Fruit fly (Drosophila melanogaster): ENCODE measurements around the gene betaTub85D.
A peak's percentile ranks its signal among the peaks of the same experiment; 100 is the strongest.

The betaTub85D gene

DNA sequence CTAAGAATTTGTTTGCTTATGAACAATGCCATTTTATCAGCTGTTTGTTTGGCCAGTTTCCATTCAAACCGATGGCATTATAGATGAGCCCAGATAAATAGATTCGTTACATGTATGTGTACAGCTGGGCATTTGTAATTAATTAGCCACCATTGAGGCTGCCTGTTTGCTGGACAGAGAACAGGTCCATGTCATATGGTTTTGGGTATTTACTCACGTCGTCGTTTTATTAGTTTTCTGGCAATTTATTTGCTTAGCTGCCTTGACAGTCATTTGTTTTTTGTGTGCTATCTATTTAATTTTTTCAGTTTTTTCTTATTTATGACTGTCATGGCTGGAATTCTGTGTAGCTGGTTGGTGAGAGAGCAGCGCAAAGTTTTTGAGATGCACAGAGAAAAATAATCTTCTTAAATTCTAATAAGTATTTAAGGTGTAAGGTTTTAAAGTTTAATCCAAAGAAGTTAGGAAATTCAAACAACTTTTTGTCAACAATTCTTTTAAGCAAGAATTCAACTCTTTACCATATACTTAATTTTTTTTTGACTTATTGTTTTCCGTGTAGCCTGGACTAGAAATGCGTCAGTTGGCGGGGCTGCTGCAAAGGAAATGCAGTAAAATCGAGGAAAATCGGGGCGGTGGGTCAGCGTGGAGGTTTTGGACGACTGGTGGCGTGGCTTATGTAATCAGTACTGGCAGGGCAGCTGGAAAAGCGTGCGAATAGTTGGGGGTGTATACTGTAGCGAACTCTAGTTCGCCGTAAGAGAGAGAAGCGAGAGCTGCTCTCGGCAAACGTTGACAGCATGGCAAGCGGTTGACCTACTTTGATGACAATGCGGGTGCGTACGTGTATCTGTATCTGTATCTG lies 24.7 kb upstream of the betaTub85D start (continued):
- TF ChIP-seq bowl (GFP tag; IDR thresholded peaks at IDR 0.05) (peak; percentile 73; the same call in 1 of the 2 replicates), CoRest (tag; optimal IDR thresholded peaks at IDR 0.05) (peak; percentile 89), mam (GFP tag; optimal IDR thresholded peaks at IDR 0.05) (peak; percentile 83), CG5245 (GFP tag; optimal IDR thresholded peaks at IDR 0.05) (peak; percentile 71), CG1647 (GFP tag; optimal IDR thresholded peaks at IDR 0.05) (peak; percentile 79), CG32772 (GFP tag; IDR thresholded peaks at IDR 0.05) (peak; percentile 86), CG6175 (GFP tag; IDR thresholded peaks at IDR 0.05) (peak; percentile 70), NfI (GFP tag; optimal IDR thresholded peaks at IDR 0.05) (peak; percentile 84), BtbVII (GFP tag; optimal IDR thresholded peaks at IDR 0.05) (peak; percentile 76), nom (GFP tag; optimal IDR thresholded peaks at IDR 0.05) (no peak), sim (GFP tag; IDR thresholded peaks at IDR 0.05) (peak; percentile 57; the same call in 1 of the 2 replicates), CG2889 (GFP tag; IDR thresholded peaks at IDR 0.05) (peak; percentile 85), CG7357 (GFP tag; IDR thresholded peaks at IDR 0.05) (peak; percentile 74), disco-r (GFP tag; optimal IDR thresholded peaks at IDR 0.05) (peak; percentile 56), Hand (GFP tag; optimal IDR thresholded peaks at IDR 0.05) (peak; percentile 69), CG17359 (tag; optimal IDR thresholded peaks at IDR 0.05) (peak; percentile 94), CG17912 (GFP tag; optimal IDR thresholded peaks at IDR 0.05) (peak; percentile 9), H15 (GFP tag; IDR thresholded peaks at IDR 0.05) (peak; percentile 74), hth (optimal IDR thresholded peaks at IDR 0.05) (no peak), CG12236 (GFP tag; optimal IDR thresholded peaks at IDR 0.05) (peak; percentile 68), Hmx (GFP tag; optimal IDR thresholded peaks at IDR 0.05) (peak; percentile 63), ato (GFP tag; IDR thresholded peaks at IDR 0.05; ENCODE audit: partially characterized antibody) (no peak), Gug (GFP tag; IDR thresholded peaks at IDR 0.05) (peak; percentile 64; the same call in 3 of the 4 replicates), CG14050 (GFP tag; IDR thresholded peaks at IDR 0.05) (peak; percentile 83), kni (GFP tag; optimal IDR thresholded peaks at IDR 0.05) (no peak), Six4 (GFP tag; optimal IDR thresholded peaks at IDR 0.05) (peak; percentile 77), stwl (tag; optimal IDR thresholded peaks at IDR 0.05) (no peak), CG43689 (GFP tag; IDR thresholded peaks at IDR 0.05) (peak; percentile 60; the same call in 1 of the 2 replicates)

DNA sequence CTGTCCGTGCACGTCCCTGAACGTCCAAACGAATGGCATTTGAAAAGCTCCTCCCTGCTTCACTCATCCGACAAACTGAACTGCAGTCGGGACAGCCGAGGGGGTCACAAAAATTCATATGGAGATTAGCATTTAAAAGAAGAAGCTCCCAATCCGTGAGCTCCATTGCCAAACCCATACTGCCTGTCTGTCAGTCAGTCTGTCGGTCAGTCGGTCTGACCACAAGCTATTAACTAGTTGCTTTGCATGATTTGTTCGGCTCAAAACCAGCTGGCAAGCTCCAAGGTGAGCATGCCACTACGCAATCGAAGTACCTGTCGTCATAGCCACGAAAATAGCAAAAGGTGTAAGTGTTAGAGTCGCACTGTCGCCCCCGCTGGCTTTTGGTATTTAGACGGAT lies 23.7 kb upstream of the betaTub85D start:
- peak; percentile 84; the same call in 3 of the 4 replicates for TF ChIP-seq chinmo (GFP tag; IDR thresholded peaks at IDR 0.05; ENCODE audit: partially characterized antibody)
- no peak for TF ChIP-seq Eip74EF (GFP tag; optimal IDR thresholded peaks at IDR 0.05)
- 0 out of 2 replicates have a peak, but pooled peaks have one; percentile 13 for TF ChIP-seq Rfx (GFP tag; IDR thresholded peaks at IDR 0.05)
- peak; percentile 58 for TF ChIP-seq Med (GFP tag)
- TF ChIP-seq chm (GFP tag; IDR thresholded peaks at IDR 0.05): 0 out of 2 replicates have a peak, but pooled peaks have one; percentile 27
- no peak for TF ChIP-seq ewg (GFP tag; optimal IDR thresholded peaks at IDR 0.05)
- peak; percentile 59 for TF ChIP-seq ftz-f1 (GFP tag; optimal IDR thresholded peaks at IDR 0.05)
- TF ChIP-seq vvl (GFP tag; IDR thresholded peaks at IDR 0.05): peak; percentile 53
- no peak for TF ChIP-seq CG14710 (tag; optimal IDR thresholded peaks at IDR 0.05)
- TF ChIP-seq CG12769 (tag; optimal IDR thresholded peaks at IDR 0.05): peak; percentile 34
- peak; percentile 26 for TF ChIP-seq Ets65A (GFP tag)

Measured in whole organism, embryonic.